Worm (Caenorhabditis elegans) whole organism, L1 larva: ENCODE results near the gene D2096.12.

Experiments used
- F16B12.6 ChIP-seq: fragments of 150-350 bp; optimal IDR thresholded peaks from 2 replicates; lab custom pipeline; 2014; ENCODE audit warnings: missing biosample characterization, missing genetic modification characterization
- Y116A8C.19 ChIP-seq: sonication (generic microtip); optimal IDR thresholded peaks from 2 replicates; lab custom pipeline; 2016; ENCODE audit warnings: missing compliant biosample characterization, missing genetic modification characterization, borderline replicate concordance
- aha-1 ChIP-seq: fragments of 150-350 bp; optimal IDR thresholded peaks from 2 replicates; lab custom pipeline; 2014; ENCODE audit warnings: missing biosample characterization, missing genetic modification characterization
- alr-1 ChIP-seq: fragments of 200-800 bp; sonication (Bioruptor generic); optimal IDR thresholded peaks from 2 replicates; lab custom pipeline; 2018; ENCODE audit warnings: borderline replicate concordance, mild to moderate bottlenecking, missing genetic modification characterization, missing compliant biosample characterization
- aly-2 ChIP-seq: fragments of 150-350 bp; optimal IDR thresholded peaks from 2 replicates; lab custom pipeline; 2014; ENCODE audit warnings: missing biosample characterization, missing genetic modification characterization
- blmp-1 ChIP-seq: fragments of 150-350 bp; optimal IDR thresholded peaks from 2 replicates; lab custom pipeline; 2014; ENCODE audit warnings: missing biosample characterization, missing genetic modification characterization
- ceh-63 ChIP-seq: fragments of 200-800 bp; sonication (Bioruptor generic); optimal IDR thresholded peaks from 2 replicates; lab custom pipeline; 2018; ENCODE audit warnings: mild to moderate bottlenecking, missing genetic modification characterization, missing compliant biosample characterization
- ceh-82 ChIP-seq, 3 experiments: fragments of 150-350 bp in 1 of 3; sonication (generic microtip) in 2 of 3; optimal IDR thresholded peaks; 2 replicates each; lab custom pipeline; 2014 to 2017; ENCODE audit warnings: missing biosample characterization in 3 of 3, missing genetic modification characterization in 3 of 3
- dsc-1 ChIP-seq: sonication (generic microtip); optimal IDR thresholded peaks from 2 replicates; lab custom pipeline; 2016; ENCODE audit warnings: mild to moderate bottlenecking, missing genetic modification characterization, missing compliant biosample characterization
- efl-1 ChIP-seq, 4 experiments: fragments of 150-350 bp; optimal IDR thresholded peaks in 3 of 4; peaks in 1 of 4; 1 replicate in 1 of 4; 2 replicates in 3 of 4; lab custom pipeline; 2014; ENCODE audit warnings: missing biosample characterization in 2 of 4, missing genetic modification characterization in 2 of 4, missing genetic modification reagents in 2 of 4
- egl-13 ChIP-seq: sonication (generic microtip); optimal IDR thresholded peaks from 2 replicates; lab custom pipeline; 2016; ENCODE audit warnings: missing genotype, missing genetic modification reagents, missing genetic modification characterization, missing compliant biosample characterization
- ets-5 ChIP-seq: fragments of 200-800 bp; sonication (Bioruptor generic); IDR thresholded peaks from 2 replicates; pipeline ENCODE4 v1.3.6; 2022; ENCODE audit warnings: missing genetic modification characterization, missing compliant biosample characterization
- fkh-4 ChIP-seq: sonication (generic microtip); optimal IDR thresholded peaks from 2 replicates; lab custom pipeline; 2016; ENCODE audit warnings: missing compliant biosample characterization, missing genetic modification characterization, borderline replicate concordance
- fkh-8 ChIP-seq: sonication (generic microtip); optimal IDR thresholded peaks from 2 replicates; lab custom pipeline; 2016; ENCODE audit warnings: mild to moderate bottlenecking, missing genetic modification characterization, missing compliant biosample characterization
- grh-1 ChIP-seq: fragments of 200-800 bp; sonication (Bioruptor generic); IDR thresholded peaks from 2 replicates; pipeline ENCODE4 v1.3.6; 2022; ENCODE audit warnings: missing genetic modification reagents, missing genetic modification characterization, missing compliant biosample characterization
- hpl-2 ChIP-seq: fragments of 150-350 bp; optimal IDR thresholded peaks from 2 replicates; lab custom pipeline; 2014; ENCODE audit warnings: missing biosample characterization, missing genetic modification reagents, missing genetic modification characterization
- irx-1 ChIP-seq: sonication (generic microtip); optimal IDR thresholded peaks from 2 replicates; lab custom pipeline; 2016; ENCODE audit warnings: missing genetic modification characterization, missing compliant biosample characterization
- isw-1 ChIP-seq: fragments of 200-800 bp; sonication (Bioruptor generic); IDR thresholded peaks from 2 replicates; pipeline ENCODE4 v1.3.6; 2022; ENCODE audit warnings: missing genetic modification characterization, missing compliant biosample characterization
- jun-1 ChIP-seq: fragments of 150-350 bp; optimal IDR thresholded peaks from 2 replicates; lab custom pipeline; 2014; ENCODE audit warnings: missing biosample characterization, missing genetic modification reagents, missing genetic modification characterization
- lin-13 ChIP-seq: fragments of 150-350 bp; optimal IDR thresholded peaks from 2 replicates; lab custom pipeline; 2014; ENCODE audit warnings: missing biosample characterization, missing genetic modification reagents, missing genetic modification characterization
- lin-35 ChIP-seq, 2 experiments: fragments of 150-350 bp; optimal IDR thresholded peaks; 2 replicates each; lab custom pipeline; 2014; ENCODE audit warnings: missing biosample characterization in 2 of 2, missing genetic modification characterization in 2 of 2, missing genetic modification reagents in 2 of 2
- lin-39 ChIP-seq: fragments of 150-350 bp; optimal IDR thresholded peaks from 2 replicates; lab custom pipeline; 2014; ENCODE audit warnings: missing biosample characterization, missing genetic modification reagents, missing genetic modification characterization
- lir-3 ChIP-seq: sonication (generic microtip); optimal IDR thresholded peaks from 2 replicates; lab custom pipeline; 2016; ENCODE audit warnings: mild to moderate bottlenecking, missing genetic modification characterization, moderate library complexity, missing compliant biosample characterization; ENCODE audit not compliant: poor library complexity
- mdl-1 ChIP-seq, 2 experiments: fragments of 150-350 bp; optimal IDR thresholded peaks; 2 replicates each; lab custom pipeline; 2014 to 2017; ENCODE audit warnings: missing biosample characterization in 2 of 2, missing genetic modification characterization in 2 of 2, inconsistent platforms in 1 of 2
- mep-1 ChIP-seq: fragments of 150-350 bp; optimal IDR thresholded peaks from 2 replicates; lab custom pipeline; 2014; ENCODE audit warnings: missing biosample characterization, missing genetic modification characterization
- nhr-11 ChIP-seq: fragments of 150-350 bp; optimal IDR thresholded peaks from 2 replicates; lab custom pipeline; 2014; ENCODE audit warnings: missing biosample characterization, missing genetic modification characterization
- nhr-28 ChIP-seq: fragments of 150-350 bp; optimal IDR thresholded peaks from 2 replicates; lab custom pipeline; 2014; ENCODE audit warnings: missing biosample characterization, missing genetic modification characterization
- nhr-47 ChIP-seq: sonication (generic microtip); optimal IDR thresholded peaks from 2 replicates; lab custom pipeline; 2016; ENCODE audit warnings: mild to moderate bottlenecking, missing genetic modification characterization, moderate library complexity, missing compliant biosample characterization
- nhr-71 ChIP-seq: sonication (generic microtip); optimal IDR thresholded peaks from 2 replicates; lab custom pipeline; 2016; ENCODE audit warnings: mild to moderate bottlenecking, missing genetic modification characterization, moderate library complexity, missing compliant biosample characterization
- nhr-76 ChIP-seq: sonication (generic microtip); optimal IDR thresholded peaks from 2 replicates; lab custom pipeline; 2017; ENCODE audit warnings: missing biosample characterization, missing genetic modification characterization
- nhr-77 ChIP-seq: fragments of 150-350 bp; optimal IDR thresholded peaks from 2 replicates; lab custom pipeline; 2014; ENCODE audit warnings: missing biosample characterization, missing genetic modification characterization
- nhr-85 ChIP-seq: sonication (generic microtip); peaks from one replicate; lab custom pipeline; 2016; ENCODE audit warnings: missing genetic modification characterization, inconsistent platforms, missing compliant biosample characterization
- pqm-1 ChIP-seq: sonication (generic microtip); optimal IDR thresholded peaks from 3 replicates; lab custom pipeline; 2017; ENCODE audit warnings: missing biosample characterization, missing genetic modification characterization
- rnt-1 ChIP-seq: sonication (generic microtip); optimal IDR thresholded peaks from 2 replicates; lab custom pipeline; 2016; ENCODE audit warnings: mild to moderate bottlenecking, missing genetic modification characterization, moderate library complexity, missing compliant biosample characterization
- snpc-4 ChIP-seq: fragments of 150-350 bp; optimal IDR thresholded peaks from 2 replicates; lab custom pipeline; 2014; ENCODE audit warnings: missing biosample characterization, missing genetic modification characterization
- snu-23 ChIP-seq: sonication (generic microtip); optimal IDR thresholded peaks from 2 replicates; lab custom pipeline; 2016; ENCODE audit warnings: missing genetic modification characterization, missing compliant biosample characterization
- sox-4 ChIP-seq: sonication (generic microtip); optimal IDR thresholded peaks from 2 replicates; lab custom pipeline; 2016; ENCODE audit warnings: missing genetic modification characterization, missing compliant biosample characterization
- swsn-7 ChIP-seq: sonication (generic microtip); optimal IDR thresholded peaks from 2 replicates; lab custom pipeline; 2016; ENCODE audit warnings: missing genetic modification characterization, missing compliant biosample characterization
- tbx-2 ChIP-seq: sonication (generic microtip); optimal IDR thresholded peaks from 2 replicates; lab custom pipeline; 2016; ENCODE audit warnings: missing genetic modification characterization, missing compliant biosample characterization
- unc-130 ChIP-seq: fragments of 150-350 bp; optimal IDR thresholded peaks from 2 replicates; lab custom pipeline; 2017; ENCODE audit warnings: missing biosample characterization, missing genetic modification characterization, inconsistent platforms
- unc-62 ChIP-seq: fragments of 150-350 bp; optimal IDR thresholded peaks from 2 replicates; lab custom pipeline; 2014; ENCODE audit warnings: missing biosample characterization, missing genetic modification reagents, missing genetic modification characterization
- unc-86 ChIP-seq: sonication (generic microtip); optimal IDR thresholded peaks from 2 replicates; lab custom pipeline; 2016; ENCODE audit warnings: missing genetic modification characterization, missing compliant biosample characterization
- unc-98 ChIP-seq: fragments of 200-800 bp; sonication (Bioruptor generic); IDR thresholded peaks from 2 replicates; pipeline ENCODE4 v1.3.6; 2022; ENCODE audit warnings: missing genetic modification characterization, missing compliant biosample characterization
- vab-15 ChIP-seq: sonication (generic microtip); optimal IDR thresholded peaks from 2 replicates; lab custom pipeline; 2017; ENCODE audit warnings: missing genotype, mild to moderate bottlenecking, missing genetic modification characterization, missing compliant biosample characterization
- zag-1 ChIP-seq: fragments of 150-350 bp; optimal IDR thresholded peaks from 2 replicates; lab custom pipeline; 2014; ENCODE audit warnings: missing biosample characterization, missing genetic modification characterization
- ztf-11 ChIP-seq, 2 experiments: sonication (generic microtip); optimal IDR thresholded peaks; 2 replicates each; lab custom pipeline; 2016 to 2017; ENCODE audit warnings: missing genetic modification characterization in 2 of 2, missing biosample characterization in 1 of 2, missing compliant biosample characterization in 1 of 2
- ztf-4 ChIP-seq: fragments of 150-350 bp; optimal IDR thresholded peaks from 2 replicates; lab custom pipeline; 2014; ENCODE audit warnings: missing biosample characterization, missing genetic modification characterization

D2096.12 gene

DNA sequence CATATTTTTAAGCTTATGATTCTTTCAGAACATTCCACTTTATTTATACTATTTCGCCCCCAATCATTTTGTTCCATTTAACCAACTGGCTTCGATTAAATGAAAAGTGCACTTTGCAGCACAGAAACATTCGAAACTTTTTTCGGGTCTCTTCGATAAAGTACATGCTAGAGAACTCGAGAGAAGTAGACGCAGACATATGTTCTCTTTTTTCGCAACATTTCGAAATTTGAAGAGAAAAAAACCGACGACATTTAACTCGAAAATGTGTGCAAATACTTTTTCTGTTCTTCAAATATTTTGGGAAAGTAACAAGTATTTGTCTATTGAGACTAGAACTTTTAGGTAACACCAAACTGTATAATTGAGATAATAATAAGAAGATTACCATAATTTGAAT, 13.7 kb downstream of the D2096.12 start (continued):
- TF ChIP-seq zag-1 (tag; lab: Kevin White, UChicago) (no peak), nhr-77 (tag; lab: Kevin White, UChicago) (peak; percentile 38), tbx-2 (no peak), isw-1 (GFP tag; lab: Robert Waterston, UW) (no peak), lin-35 (GFP tag; optimal IDR thresholded peaks at IDR 0.05; lab: Kevin White, UChicago) (peak in 1 of 2 experiments; percentile 16), blmp-1 (tag; lab: Kevin White, UChicago) (no peak), jun-1 (tag; lab: Kevin White, UChicago) (no peak), pqm-1 (tag; lab: Kevin White, UChicago) (no peak), nhr-47 (tag; lab: Kevin White, UChicago) (no peak), vab-15 (no peak), unc-130 (tag; lab: Kevin White, UChicago) (no peak), mep-1 (tag; lab: Kevin White, UChicago) (peak; percentile 36), swsn-7 (tag; lab: Kevin White, UChicago) (no peak), ets-5 (GFP tag; lab: Robert Waterston, UW) (no peak), ceh-63 (GFP tag; lab: Kevin White, UChicago) (no peak), fkh-4 (tag; lab: Kevin White, UChicago) (no peak), hpl-2 (GFP tag; lab: Kevin White, UChicago) (no peak), F16B12.6 (no peak), fkh-8 (tag; lab: Kevin White, UChicago) (no peak), alr-1 (tag; lab: Kevin White, UChicago) (no peak), rnt-1 (tag; lab: Kevin White, UChicago) (peak; percentile 12), nhr-28 (tag; lab: Kevin White, UChicago) (no peak), ztf-4 (tag; lab: Kevin White, UChicago) (no peak), aha-1 (tag; lab: Kevin White, UChicago) (no peak), lin-39 (tag; lab: Kevin White, UChicago) (no peak), sox-4 (no peak), nhr-76 (tag; lab: Kevin White, UChicago) (no peak), ceh-82 (tag; optimal IDR thresholded peaks at IDR 0.05; lab: Kevin White, UChicago) (peak in 2 of 3 experiments; percentile 2 to 38), dsc-1 (tag; lab: Kevin White, UChicago) (peak; percentile 58), nhr-71 (tag; lab: Kevin White, UChicago) (peak; percentile 9), irx-1 (tag; lab: Kevin White, UChicago) (no peak)
- TF ChIP-seq, all 84 proteins: peak for 11

ce11 chrIV:8377501-8377900, 14.2 kb downstream of the D2096.12 start, which contains the start of gene D2096.7:
TSS of gene D2096.7 (minus strand) at chrIV:8377630.
- TF ChIP-seq tbx-2 (no peak), aly-2 (tag; lab: Kevin White, UChicago) (peak; percentile 43), grh-1 (GFP tag; lab: Robert Waterston, UW) (0 out of 2 replicates have a peak, but pooled peaks have one; percentile 11), rnt-1 (tag; lab: Kevin White, UChicago) (no peak)

ce11 chrIV:8378280-8378679, 15.0 kb downstream of the D2096.12 start:
- no peak for TF ChIP-seq lir-3 (tag; lab: Kevin White, UChicago)
- no peak for TF ChIP-seq unc-86
- TF ChIP-seq irx-1 (tag; lab: Kevin White, UChicago) = no peak
- TF ChIP-seq nhr-11 = no peak
- TF ChIP-seq, all 84 proteins: peak for 0

- TF ChIP-seq snu-23 (GFP tag; lab: Kevin White, UChicago) (peak; percentile 87), efl-1 (optimal IDR thresholded peaks at IDR 0.05; lab: Kevin White, UChicago) (peak; percentile 81), efl-1 (GFP tag; optimal IDR thresholded peaks at IDR 0.05 in 1 of 2; lab: Kevin White, UChicago) (peak; percentile 70 to 97), nhr-85 (tag; lab: Kevin White, UChicago) (peak; percentile 71), mdl-1 (tag; optimal IDR thresholded peaks at IDR 0.05; lab: Kevin White, UChicago) (peak in 1 of 2 experiments; percentile 58), lir-3 (tag; lab: Kevin White, UChicago) (peak; percentile 21), swsn-7 (tag; lab: Kevin White, UChicago) (peak; percentile 69), vab-15 (no peak), egl-13 (tag; lab: Kevin White, UChicago) (peak; percentile 23), lin-13 (peak; percentile 81), unc-98 (GFP tag; lab: Robert Waterston, UW) (no peak), ztf-11 (tag; optimal IDR thresholded peaks at IDR 0.05; lab: Kevin White, UChicago) (no peak), ceh-63 (GFP tag; lab: Kevin White, UChicago) (no peak), unc-62 (GFP tag; lab: Kevin White, UChicago) (no peak), isw-1 (GFP tag; lab: Robert Waterston, UW) (peak; percentile 59), Y116A8C.19 (tag; lab: Kevin White, UChicago) (no peak), nhr-47 (tag; lab: Kevin White, UChicago) (peak; percentile 79), jun-1 (tag; lab: Kevin White, UChicago) (peak; percentile 9), ets-5 (GFP tag; lab: Robert Waterston, UW) (no peak), snpc-4 (tag; lab: Kevin White, UChicago) (peak; percentile 52), sox-4 (no peak)
Measured at ce11 chrIV:8379278-8379677, 16.0 kb downstream of the D2096.12 start, which contains the start of gene nap-1. TSS of gene nap-1 (minus strand) at chrIV:8379319.
